Worm (Caenorhabditis elegans) whole organism, L4 larva: ENCODE results near the gene exos-8.
A peak's percentile ranks its signal among the peaks of the same experiment; 100 is the strongest.

Source experiments
- D1046.2 ChIP-seq: fragments of 200-800 bp; sonication (Bioruptor generic); IDR thresholded peaks from 2 replicates; pipeline ENCODE4 v1.3.6; 2022; ENCODE audit warnings: missing genetic modification characterization, missing compliant biosample characterization
- F26F4.8 ChIP-seq: fragments of 200-800 bp; sonication (Bioruptor generic); conservative IDR thresholded peaks from 2 replicates; pipeline ENCODE4 v1.3.6; 2022; ENCODE audit warnings: missing genetic modification characterization, missing compliant biosample characterization
- F44E2.7 ChIP-seq: fragments of 200-800 bp; sonication (Bioruptor generic); IDR thresholded peaks from 2 replicates; pipeline ENCODE4 v2.1.2; 2022; ENCODE audit warnings: missing genetic modification characterization, missing compliant biosample characterization
- F49E8.2 ChIP-seq: sonication (generic microtip); optimal IDR thresholded peaks from 2 replicates; lab custom pipeline; 2016; ENCODE audit warnings: missing compliant biosample characterization, mild to moderate bottlenecking, missing genetic modification characterization, borderline replicate concordance
- Y48G9A.11 ChIP-seq: fragments of 200-800 bp; sonication (Bioruptor generic); IDR thresholded peaks from 2 replicates; pipeline ENCODE4 v1.3.6; 2022; ENCODE audit warnings: missing genetic modification reagents, missing genetic modification characterization, missing compliant biosample characterization
- Y5F2A.4 ChIP-seq: fragments of 200-800 bp; sonication (Bioruptor generic); optimal IDR thresholded peaks from 2 replicates; lab custom pipeline; 2018; ENCODE audit warnings: mild to moderate bottlenecking, missing genetic modification characterization, missing compliant biosample characterization
- ZK337.2 ChIP-seq: fragments of 200-800 bp; sonication (Bioruptor generic); IDR thresholded peaks from 2 replicates; pipeline ENCODE4 v1.3.6; 2022; ENCODE audit warnings: missing genetic modification reagents, missing genetic modification characterization, missing compliant biosample characterization
- arid-1 ChIP-seq: fragments of 200-800 bp; sonication (Bioruptor generic); conservative IDR thresholded peaks from 2 replicates; pipeline ENCODE4 v1.3.6; 2022; ENCODE audit warnings: missing genetic modification reagents, missing genetic modification characterization, missing compliant biosample characterization
- ceh-20 ChIP-seq: fragments of 200-800 bp; sonication (Bioruptor generic); IDR thresholded peaks from 2 replicates; pipeline ENCODE4 v1.3.6; 2022; ENCODE audit warnings: missing genetic modification reagents, missing genetic modification characterization, missing compliant biosample characterization
- ceh-44 ChIP-seq: fragments of 200-800 bp; sonication (Bioruptor generic); IDR thresholded peaks from 2 replicates; pipeline ENCODE4 v1.3.6; 2022; ENCODE audit warnings: missing genetic modification reagents, missing genetic modification characterization, missing compliant biosample characterization
- ceh-62 ChIP-seq: sonication (generic microtip); optimal IDR thresholded peaks from 2 replicates; lab custom pipeline; 2017; ENCODE audit warnings: missing biosample characterization, missing genetic modification characterization
- ctbp-1 ChIP-seq: fragments of 200-800 bp; sonication (Bioruptor generic); IDR thresholded peaks from 2 replicates; pipeline ENCODE4 v1.3.6; 2022; ENCODE audit warnings: missing genetic modification reagents, missing genetic modification characterization, missing compliant biosample characterization
- daf-16 ChIP-seq, 3 experiments: sonication (generic microtip); optimal IDR thresholded peaks; 2 replicates each; lab custom pipeline; 2016 to 2017; ENCODE audit warnings: missing genetic modification characterization in 3 of 3, missing genetic modification reagents in 3 of 3, mild to moderate bottlenecking in 2 of 3, missing compliant biosample characterization in 2 of 3, missing biosample characterization in 1 of 3, moderate library complexity in 1 of 3
- dmd-6 ChIP-seq: fragments of 200-800 bp; sonication (Bioruptor generic); IDR thresholded peaks from 2 replicates; pipeline ENCODE4 v1.3.6; 2022; ENCODE audit warnings: missing genetic modification reagents, missing genetic modification characterization, missing compliant biosample characterization
- dmd-8 ChIP-seq: fragments of 200-800 bp; sonication (Bioruptor generic); IDR thresholded peaks from 2 replicates; pipeline ENCODE4 v1.3.6; 2022; ENCODE audit warnings: missing genetic modification characterization, missing compliant biosample characterization
- dmd-9 ChIP-seq: fragments of 200-800 bp; sonication (Bioruptor generic); IDR thresholded peaks from 2 replicates; pipeline ENCODE4 v1.3.6; 2022; ENCODE audit warnings: missing genetic modification reagents, missing genetic modification characterization, missing compliant biosample characterization
- duxl-1 ChIP-seq: sonication (generic microtip); optimal IDR thresholded peaks from 2 replicates; lab custom pipeline; 2016; ENCODE audit warnings: mild to moderate bottlenecking, missing genetic modification characterization, moderate library complexity, missing compliant biosample characterization; ENCODE audit not compliant: poor library complexity
- dve-1 ChIP-seq: sonication (generic microtip); optimal IDR thresholded peaks from 2 replicates; lab custom pipeline; 2017; ENCODE audit warnings: antibody characterized with exemption, mild to moderate bottlenecking, missing genetic modification characterization, missing compliant biosample characterization; ENCODE audit not compliant: insufficient read depth
- egl-27 ChIP-seq: sonication (generic microtip); optimal IDR thresholded peaks from 3 replicates; lab custom pipeline; 2017; ENCODE audit warnings: missing biosample characterization, missing genetic modification reagents, missing genetic modification characterization
- fkh-10 ChIP-seq: fragments of 150-350 bp; optimal IDR thresholded peaks from 2 replicates; lab custom pipeline; 2014; ENCODE audit warnings: missing biosample characterization, missing genetic modification reagents, missing genetic modification characterization
- fos-1 ChIP-seq: fragments of 150-350 bp; optimal IDR thresholded peaks from 2 replicates; lab custom pipeline; 2014; ENCODE audit warnings: missing biosample characterization, missing genetic modification characterization
- hif-1 ChIP-seq, 2 experiments: sonication (generic microtip); optimal IDR thresholded peaks; 2 replicates each; lab custom pipeline; 2016 to 2017; ENCODE audit warnings: missing compliant biosample characterization in 2 of 2, missing genetic modification characterization in 2 of 2, missing genetic modification reagents in 2 of 2, missing genotype in 2 of 2, mild to moderate bottlenecking in 1 of 2
- hmg-1.1 ChIP-seq: fragments of 200-800 bp; sonication (Bioruptor generic); IDR thresholded peaks from 2 replicates; pipeline ENCODE4 v1.3.6; 2022; ENCODE audit warnings: missing genetic modification reagents, missing genetic modification characterization, missing compliant biosample characterization
- lin-29 ChIP-seq: fragments of 200-800 bp; sonication (Bioruptor generic); IDR thresholded peaks from 2 replicates; pipeline ENCODE4 v1.3.6; 2022; ENCODE audit warnings: missing genetic modification reagents, missing genetic modification characterization, missing compliant biosample characterization
- lin-39 ChIP-seq: fragments of 150-350 bp; optimal IDR thresholded peaks from 2 replicates; lab custom pipeline; 2014; ENCODE audit warnings: missing biosample characterization, missing genetic modification reagents, missing genetic modification characterization
- lir-3 ChIP-seq: sonication (generic microtip); optimal IDR thresholded peaks from 2 replicates; lab custom pipeline; 2016; ENCODE audit warnings: mild to moderate bottlenecking, missing genetic modification characterization, missing compliant biosample characterization
- lsy-2 ChIP-seq, 2 experiments: fragments of 150-350 bp in 1 of 2; sonication (generic microtip) in 1 of 2; optimal IDR thresholded peaks; 2 replicates each; lab custom pipeline; 2014 to 2017; ENCODE audit warnings: missing biosample characterization in 2 of 2, missing genetic modification characterization in 2 of 2
- mes-2 ChIP-seq: sonication (generic microtip); optimal IDR thresholded peaks from 2 replicates; lab custom pipeline; 2016; ENCODE audit warnings: missing genotype, mild to moderate bottlenecking, missing genetic modification characterization, missing compliant biosample characterization; ENCODE audit not compliant: poor library complexity, severe bottlenecking
- mxl-3 ChIP-seq: fragments of 200-800 bp; sonication (Bioruptor generic); optimal IDR thresholded peaks from 2 replicates; lab custom pipeline; 2018; ENCODE audit warnings: mild to moderate bottlenecking, missing genetic modification characterization, missing compliant biosample characterization
- nhr-10 ChIP-seq: fragments of 150-350 bp; optimal IDR thresholded peaks from 2 replicates; lab custom pipeline; 2014; ENCODE audit warnings: missing biosample characterization, missing genetic modification characterization
- nhr-11 ChIP-seq: fragments of 150-350 bp; optimal IDR thresholded peaks from 2 replicates; lab custom pipeline; 2014; ENCODE audit warnings: missing biosample characterization, missing genetic modification characterization
- nhr-25 ChIP-seq: sonication (generic microtip); optimal IDR thresholded peaks from 2 replicates; lab custom pipeline; 2017; ENCODE audit warnings: missing genetic modification characterization, mild to moderate bottlenecking, missing compliant biosample characterization, antibody characterized with exemption, moderate library complexity, borderline replicate concordance; ENCODE audit not compliant: insufficient read depth
- nhr-28 ChIP-seq: fragments of 150-350 bp; optimal IDR thresholded peaks from 2 replicates; lab custom pipeline; 2014; ENCODE audit warnings: missing biosample characterization, missing genetic modification characterization
- nhr-41 ChIP-seq: fragments of 200-800 bp; sonication (Bioruptor generic); IDR thresholded peaks from 2 replicates; pipeline ENCODE4 v1.3.6; 2022; ENCODE audit warnings: missing genetic modification reagents, missing genetic modification characterization, missing compliant biosample characterization
- nhr-42 ChIP-seq: fragments of 200-800 bp; sonication (Bioruptor generic); IDR thresholded peaks from 2 replicates; pipeline ENCODE4 v1.3.6; 2022; ENCODE audit warnings: missing genetic modification characterization, missing compliant biosample characterization
- nhr-48 ChIP-seq: sonication (generic microtip); optimal IDR thresholded peaks from 2 replicates; lab custom pipeline; 2016; ENCODE audit warnings: mild to moderate bottlenecking, missing genetic modification characterization, missing compliant biosample characterization
- nhr-6 ChIP-seq: fragments of 150-350 bp; optimal IDR thresholded peaks from 2 replicates; lab custom pipeline; 2014; ENCODE audit warnings: missing biosample characterization, missing genetic modification characterization
- php-3 ChIP-seq: fragments of 200-800 bp; sonication (Bioruptor generic); IDR thresholded peaks from 2 replicates; pipeline ENCODE4 v1.3.6; 2022; ENCODE audit warnings: missing genetic modification reagents, missing genetic modification characterization, missing compliant biosample characterization
- pqm-1 ChIP-seq: sonication (generic microtip); optimal IDR thresholded peaks from 2 replicates; lab custom pipeline; 2017; ENCODE audit warnings: missing biosample characterization, missing genetic modification characterization
- rbr-2 ChIP-seq: sonication (generic microtip); optimal IDR thresholded peaks from 2 replicates; lab custom pipeline; 2016; ENCODE audit warnings: missing genotype, missing genetic modification characterization, missing compliant biosample characterization
- saeg-2 ChIP-seq: fragments of 200-800 bp; sonication (Bioruptor generic); IDR thresholded peaks from 2 replicates; pipeline ENCODE4 v1.3.6; 2022; ENCODE audit warnings: missing genetic modification reagents, missing genetic modification characterization, missing compliant biosample characterization
- spr-1 ChIP-seq: sonication (generic microtip); optimal IDR thresholded peaks from 2 replicates; lab custom pipeline; 2016; ENCODE audit warnings: mild to moderate bottlenecking, missing genetic modification characterization, missing compliant biosample characterization
- tra-1 ChIP-seq: fragments of 200-800 bp; sonication (Bioruptor generic); IDR thresholded peaks from 2 replicates; pipeline ENCODE4 v1.3.6; 2022; ENCODE audit warnings: missing genetic modification reagents, missing genetic modification characterization, missing compliant biosample characterization
- unc-130 ChIP-seq: sonication (generic microtip); optimal IDR thresholded peaks from 2 replicates; lab custom pipeline; 2016; ENCODE audit warnings: missing genetic modification reagents, missing genetic modification characterization, missing compliant biosample characterization
- unc-62 ChIP-seq, 3 experiments: fragments of 150-350 bp in 1 of 3; sonication (generic microtip); optimal IDR thresholded peaks in 2 of 3; peaks in 1 of 3; 1 replicate in 1 of 3; 2 replicates in 2 of 3; lab custom pipeline; 2014 to 2017; ENCODE audit warnings: missing biosample characterization in 3 of 3, missing genetic modification characterization in 3 of 3, missing genetic modification reagents in 3 of 3, missing genotype in 1 of 3
- vab-7 ChIP-seq: fragments of 200-800 bp; sonication (Bioruptor generic); IDR thresholded peaks from 2 replicates; pipeline ENCODE4 v1.3.6; 2022; ENCODE audit warnings: missing genetic modification reagents, missing genetic modification characterization, missing compliant biosample characterization
- zfp-3 ChIP-seq: fragments of 200-800 bp; sonication (Bioruptor generic); conservative IDR thresholded peaks from 2 replicates; pipeline ENCODE4 v1.3.6; 2022; ENCODE audit warnings: missing genetic modification reagents, missing genetic modification characterization, missing compliant biosample characterization
- ztf-11 ChIP-seq: fragments of 150-350 bp; optimal IDR thresholded peaks from 2 replicates; lab custom pipeline; 2014; ENCODE audit warnings: missing biosample characterization, missing genetic modification characterization

exos-8 gene

DNA sequence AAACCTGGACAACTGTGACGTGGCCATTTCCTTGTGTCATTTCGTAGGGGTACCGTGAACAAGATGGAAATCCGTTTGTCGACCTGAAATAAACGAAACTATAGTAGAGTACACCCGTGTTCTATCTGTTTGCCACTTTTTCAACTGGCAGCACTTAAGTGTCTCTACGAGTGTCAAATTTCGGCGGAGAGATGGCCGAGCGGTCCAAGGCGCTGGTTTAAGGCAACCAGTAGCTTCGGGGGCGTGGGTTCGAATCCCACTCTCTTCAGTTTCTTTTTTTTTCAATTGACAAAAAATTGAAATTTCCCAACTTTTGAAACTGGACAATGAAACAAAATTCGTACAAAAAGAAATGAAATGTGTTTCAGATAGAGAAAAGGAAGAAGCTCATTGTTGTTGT lies 19.9 kb upstream of the exos-8 start:
- peak; percentile 72; the same call in 1 of the 2 replicates for TF ChIP-seq vab-7
- no peak for TF ChIP-seq nhr-25 (tag; lab: Kevin White, UChicago)
- TF ChIP-seq nhr-6, result no peak
- peak; percentile 16 for TF ChIP-seq dve-1 (tag; lab: Kevin White, UChicago)
- no peak for TF ChIP-seq fos-1 (tag; lab: Kevin White, UChicago)
- TF ChIP-seq Y5F2A.4, result no peak
- TF ChIP-seq ctbp-1, result 0 out of 2 replicates have a peak, but pooled peaks have one; percentile 38
- peak in 1 of 2 experiments; percentile 4 for TF ChIP-seq hif-1 (tag; optimal IDR thresholded peaks at IDR 0.05; lab: Kevin White, UChicago)
- TF ChIP-seq F26F4.8 (GFP tag; lab: Robert Waterston, UW), result no peak
- peak; percentile 26 for TF ChIP-seq unc-130 (GFP tag; lab: Kevin White, UChicago)
- TF ChIP-seq lin-29, result no peak
- no peak for TF ChIP-seq rbr-2 (tag; lab: Kevin White, UChicago)
- 0 out of 2 replicates have a peak, but pooled peaks have one; percentile 71 for TF ChIP-seq dmd-8
- peak; percentile 32 for TF ChIP-seq nhr-28 (tag; lab: Kevin White, UChicago)
- no peak for TF ChIP-seq zfp-3
- 0 out of 2 replicates have a peak, but pooled peaks have one; percentile 23 for TF ChIP-seq ceh-44 (GFP tag; lab: Robert Waterston, UW)
- TF ChIP-seq spr-1 (tag; lab: Kevin White, UChicago), result peak; percentile 21
- TF ChIP-seq nhr-10 (tag; lab: Kevin White, UChicago), result no peak
- no peak for TF ChIP-seq duxl-1 (tag; lab: Kevin White, UChicago)
- no peak for TF ChIP-seq php-3
- TF ChIP-seq lin-39 (tag; lab: Kevin White, UChicago), result no peak
- TF ChIP-seq lir-3 (tag; lab: Kevin White, UChicago), result no peak
- TF ChIP-seq fkh-10, result no peak
- no peak for TF ChIP-seq pqm-1
- peak; percentile 59; the same call in 1 of the 2 replicates for TF ChIP-seq dmd-9 (GFP tag; lab: Robert Waterston, UW)
- TF ChIP-seq nhr-48 (tag; lab: Kevin White, UChicago), result no peak
- peak; percentile 68 for TF ChIP-seq hmg-1.1 (GFP tag; lab: Robert Waterston, UW)
- no peak for TF ChIP-seq egl-27 (tag; lab: Kevin White, UChicago)
- TF ChIP-seq unc-62 (GFP tag; optimal IDR thresholded peaks at IDR 0.05 in 1 of 2; lab: Kevin White, UChicago), result no peak
- TF ChIP-seq unc-62 (tag; optimal IDR thresholded peaks at IDR 0.05; lab: Kevin White, UChicago), result no peak
- TF ChIP-seq ceh-62 (tag; lab: Kevin White, UChicago), result no peak
- TF ChIP-seq mes-2 (tag; lab: Kevin White, UChicago), result peak; percentile 50
- TF ChIP-seq nhr-41 (GFP tag; lab: Robert Waterston, UW), result peak; percentile 63; the same call in 1 of the 2 replicates
- peak; percentile 43 for TF ChIP-seq dmd-6 (GFP tag; lab: Robert Waterston, UW)
- no peak for TF ChIP-seq daf-16 (GFP tag; optimal IDR thresholded peaks at IDR 0.05; lab: Kevin White, UChicago)
- no peak for TF ChIP-seq daf-16 (tag; optimal IDR thresholded peaks at IDR 0.05; lab: Kevin White, UChicago)
- TF ChIP-seq ztf-11 (tag; lab: Kevin White, UChicago), result no peak
- TF ChIP-seq nhr-11 (tag; lab: Kevin White, UChicago), result no peak
- TF ChIP-seq tra-1 (GFP tag; lab: Robert Waterston, UW), result 0 out of 2 replicates have a peak, but pooled peaks have one; percentile 33
- TF ChIP-seq F44E2.7 (GFP tag; lab: Robert Waterston, UW), result no peak
- TF ChIP-seq ceh-20 (GFP tag; lab: Robert Waterston, UW), result 0 out of 2 replicates have a peak, but pooled peaks have one; percentile 48
- peak in 1 of 2 experiments; percentile 3 for TF ChIP-seq lsy-2 (tag; optimal IDR thresholded peaks at IDR 0.05; lab: Kevin White, UChicago)
- no peak for TF ChIP-seq ZK337.2 (GFP tag; lab: Robert Waterston, UW)
- TF ChIP-seq arid-1 (GFP tag; lab: Robert Waterston, UW), result peak; percentile 63; the same call in 1 of the 2 replicates
- peak; percentile 27 for TF ChIP-seq mxl-3 (GFP tag; lab: Kevin White, UChicago)
- 0 out of 2 replicates have a peak, but pooled peaks have one; percentile 36 for TF ChIP-seq saeg-2 (GFP tag; lab: Robert Waterston, UW)
- TF ChIP-seq D1046.2 (GFP tag; lab: Robert Waterston, UW), result no peak
- TF ChIP-seq Y48G9A.11 (GFP tag; lab: Robert Waterston, UW), result no peak
- no peak for TF ChIP-seq F49E8.2 (tag; lab: Kevin White, UChicago)
- TF ChIP-seq nhr-42 (GFP tag; lab: Robert Waterston, UW), result 0 out of 2 replicates have a peak, but pooled peaks have one; percentile 18
